Worm (Caenorhabditis elegans): ENCODE data around the gene pph-6.

- TF ChIP-seq flt-1 (GFP tag; IDR thresholded peaks at IDR 0.05) = no peak
- no peak for TF ChIP-seq ref-1 (GFP tag; conservative IDR thresholded peaks at IDR 0.05)
- TF ChIP-seq ztf-29 (GFP tag; IDR thresholded peaks at IDR 0.05) = no peak
Observed at ce11 chrIII:3498957-3499356, 37.5 kb downstream of the pph-6 start, which contains the start of gene M01F1.9.
